Fruit fly (Drosophila melanogaster): ENCODE measurements around the gene CG32700.

dm6 chrX:9467656-9468055 lies 83.0 kb downstream of the CG32700 start:
- TF ChIP-seq Abd-B (GFP tag; optimal IDR thresholded peaks at IDR 0.05) (no peak), lola (GFP tag; optimal IDR thresholded peaks at IDR 0.05) (no peak), sage (GFP tag; optimal IDR thresholded peaks at IDR 0.05) (no peak)
